Worm (Caenorhabditis elegans) whole organism, early embryonic: ENCODE measurements around the gene pho-11.

Experiments used
- B0310.2 ChIP-seq: sonication (generic microtip); optimal IDR thresholded peaks from 2 replicates; lab custom pipeline; 2016; ENCODE audit warnings: mild to moderate bottlenecking, missing genetic modification characterization, missing compliant biosample characterization
- ama-1 ChIP-seq: fragments of 150-350 bp; optimal IDR thresholded peaks from 2 replicates; lab custom pipeline; 2014
- ets-7 ChIP-seq: sonication (generic microtip); optimal IDR thresholded peaks from 2 replicates; lab custom pipeline; 2016; ENCODE audit warnings: missing genotype, missing genetic modification characterization, missing compliant biosample characterization
- flt-1 ChIP-seq: fragments of 200-800 bp; sonication (Bioruptor generic); IDR thresholded peaks from 2 replicates; pipeline ENCODE4 v1.3.6; 2022; ENCODE audit warnings: missing genetic modification characterization, missing compliant biosample characterization
- hmg-4 ChIP-seq: fragments of 200-800 bp; sonication (Bioruptor generic); optimal IDR thresholded peaks from 2 replicates; lab custom pipeline; 2018; ENCODE audit warnings: mild to moderate bottlenecking, missing genetic modification characterization, missing compliant biosample characterization
- hnd-1 ChIP-seq: sonication (generic microtip); optimal IDR thresholded peaks from 2 replicates; lab custom pipeline; 2016; ENCODE audit warnings: missing genetic modification characterization, missing compliant biosample characterization
- pes-1 ChIP-seq: fragments of 200-800 bp; sonication (Bioruptor generic); IDR thresholded peaks from 2 replicates; pipeline ENCODE4 v1.3.6; 2022; ENCODE audit warnings: missing genetic modification reagents, missing genetic modification characterization, missing compliant biosample characterization
- tra-4 ChIP-seq: sonication (generic microtip); optimal IDR thresholded peaks from 2 replicates; lab custom pipeline; 2017; ENCODE audit warnings: missing genetic modification characterization, missing compliant biosample characterization

ce11 chrII:9976405-9976804, 44.8 kb downstream of the pho-11 start, which contains the start of gene R53.8:
- no peak for TF ChIP-seq pes-1 (GFP tag; lab: Robert Waterston, UW)
- no peak for TF ChIP-seq ama-1
- no peak for TF ChIP-seq ets-7 (tag; lab: Kevin White, UChicago)
- no peak for TF ChIP-seq flt-1 (GFP tag; lab: Robert Waterston, UW)
- TF ChIP-seq hmg-4 (GFP tag; lab: Kevin White, UChicago): no peak
- TF ChIP-seq hnd-1 (tag; lab: Kevin White, UChicago): no peak
- no peak for TF ChIP-seq B0310.2 (tag; lab: Kevin White, UChicago)
- no peak for TF ChIP-seq tra-4
